Worm (Caenorhabditis elegans) whole organism, early embryonic: ENCODE results near the gene T27A10.5.

Source experiments
- B0310.2 ChIP-seq: sonication (generic microtip); optimal IDR thresholded peaks from 2 replicates; lab custom pipeline; 2016; ENCODE audit warnings: mild to moderate bottlenecking, missing genetic modification characterization, missing compliant biosample characterization
- aly-1 ChIP-seq: sonication (generic microtip); optimal IDR thresholded peaks from 2 replicates; lab custom pipeline; 2016; ENCODE audit warnings: missing genetic modification characterization, missing compliant biosample characterization
- ceh-13 ChIP-seq: fragments of 200-800 bp; sonication (Bioruptor generic); optimal IDR thresholded peaks from 2 replicates; lab custom pipeline; 2018; ENCODE audit warnings: mild to moderate bottlenecking, missing genetic modification characterization, missing compliant biosample characterization
- tbx-11 ChIP-seq: fragments of 200-800 bp; sonication (Bioruptor generic); IDR thresholded peaks from 2 replicates; pipeline ENCODE4 v1.3.6; 2022; ENCODE audit warnings: missing genetic modification characterization, missing compliant biosample characterization
- tbx-37 ChIP-seq: fragments of 200-800 bp; sonication (Bioruptor generic); conservative IDR thresholded peaks from 2 replicates; pipeline ENCODE4 v1.3.6; 2022; ENCODE audit warnings: missing genetic modification reagents, missing genetic modification characterization, missing compliant biosample characterization

DNA sequence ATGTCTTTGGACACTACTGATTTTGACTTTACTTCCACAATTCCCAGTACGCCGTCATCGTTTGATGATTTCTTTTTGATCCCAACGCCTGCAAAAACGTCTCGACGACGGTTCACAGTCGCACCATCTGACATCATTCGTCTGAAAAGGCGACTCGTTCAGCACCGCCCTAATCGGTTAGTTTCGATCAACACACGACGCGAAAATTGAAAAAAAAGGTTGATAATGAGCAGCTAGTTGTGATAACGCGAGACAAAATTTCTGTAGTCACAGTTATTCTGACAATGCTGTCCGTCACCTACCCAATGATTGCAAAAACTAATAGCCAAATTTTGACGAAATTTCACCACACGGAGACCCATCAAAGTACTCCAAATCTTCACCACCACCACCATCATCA lies 17.5 kb downstream of the T27A10.5 start:
- no peak for TF ChIP-seq tbx-11
- no peak for TF ChIP-seq tbx-37 (GFP tag; lab: Robert Waterston, UW)
- TF ChIP-seq ceh-13 (GFP tag; lab: Kevin White, UChicago) = no peak
- TF ChIP-seq B0310.2 = no peak
- no peak for TF ChIP-seq aly-1
